Fruit fly (Drosophila melanogaster): ENCODE data around the gene CG14022.

Gene CG14022

dm6 chr2L:5362351-5362750 is 33.7 kb upstream of the CG14022 start:
- no peak for TF ChIP-seq eg (GFP tag; IDR thresholded peaks at IDR 0.05)
- TF ChIP-seq CG6163 (GFP tag; IDR thresholded peaks at IDR 0.05): no peak
- no peak for TF ChIP-seq CG10631 (GFP tag; optimal IDR thresholded peaks at IDR 0.05)
- TF ChIP-seq Sox15 (GFP tag; optimal IDR thresholded peaks at IDR 0.05): no peak
- TF ChIP-seq Sox14 (GFP tag; optimal IDR thresholded peaks at IDR 0.05): no peak
- no peak for TF ChIP-seq Eip75B (GFP tag; optimal IDR thresholded peaks at IDR 0.05)
- TF ChIP-seq CG1621 (tag; optimal IDR thresholded peaks at IDR 0.05): no peak
- TF ChIP-seq Gug (GFP tag; IDR thresholded peaks at IDR 0.05): no peak
- no peak for TF ChIP-seq dsx (GFP tag; optimal IDR thresholded peaks at IDR 0.05; ENCODE audit: poor library complexity, severe bottlenecking)
- no peak for TF ChIP-seq Smox (GFP tag; optimal IDR thresholded peaks at IDR 0.05)
- no peak for TF ChIP-seq cyc (GFP tag; optimal IDR thresholded peaks at IDR 0.05)
- no peak for TF ChIP-seq CG8319 (GFP tag; optimal IDR thresholded peaks at IDR 0.05)
- no peak for TF ChIP-seq CG6808 (GFP tag; optimal IDR thresholded peaks at IDR 0.05)
- TF ChIP-seq Ets96B (tag; optimal IDR thresholded peaks at IDR 0.05): no peak
- no peak for TF ChIP-seq OdsH (GFP tag; optimal IDR thresholded peaks at IDR 0.05)
- TF ChIP-seq vri (GFP tag; optimal IDR thresholded peaks at IDR 0.05): no peak
- no peak for TF ChIP-seq dac (GFP tag; optimal IDR thresholded peaks at IDR 0.05)
- no peak for TF ChIP-seq ss (GFP tag; optimal IDR thresholded peaks at IDR 0.05)
- no peak for TF ChIP-seq Hr38 (GFP tag; optimal IDR thresholded peaks at IDR 0.05)
- no peak for TF ChIP-seq achi (GFP tag; optimal IDR thresholded peaks at IDR 0.05)

- no peak for TF ChIP-seq fd85E (GFP tag; optimal IDR thresholded peaks at IDR 0.05)
- TF ChIP-seq Sox14 (GFP tag; optimal IDR thresholded peaks at IDR 0.05): no peak
- no peak for TF ChIP-seq salr (GFP tag; optimal IDR thresholded peaks at IDR 0.05)
- TF ChIP-seq Blimp-1 (GFP tag; optimal IDR thresholded peaks at IDR 0.05): no peak
- no peak for TF ChIP-seq Ets21C (GFP tag; optimal IDR thresholded peaks at IDR 0.05)
- no peak for TF ChIP-seq svp (GFP tag)
- TF ChIP-seq CG31627 (GFP tag; optimal IDR thresholded peaks at IDR 0.05): no peak
- TF ChIP-seq CG6854 (GFP tag; optimal IDR thresholded peaks at IDR 0.05): no peak
- no peak for TF ChIP-seq CG11762 (GFP tag; optimal IDR thresholded peaks at IDR 0.05; ENCODE audit: insufficient read depth)
- no peak for TF ChIP-seq CG11294 (GFP tag; IDR thresholded peaks at IDR 0.05)
- no peak for TF ChIP-seq CG1621 (tag; optimal IDR thresholded peaks at IDR 0.05)
- TF ChIP-seq dac (GFP tag; optimal IDR thresholded peaks at IDR 0.05): no peak
- TF ChIP-seq Hr38 (GFP tag; optimal IDR thresholded peaks at IDR 0.05): no peak
- no peak for TF ChIP-seq CG6163 (GFP tag; IDR thresholded peaks at IDR 0.05)
- TF ChIP-seq Smox (GFP tag; optimal IDR thresholded peaks at IDR 0.05): no peak
- no peak for TF ChIP-seq Ets96B (tag; optimal IDR thresholded peaks at IDR 0.05)
- no peak for TF ChIP-seq CG34406 (GFP tag; optimal IDR thresholded peaks at IDR 0.05)
- TF ChIP-seq Hr4 (GFP tag; optimal IDR thresholded peaks at IDR 0.05): no peak
Measured at dm6 chr2L:5353454-5353853, 24.8 kb upstream of the CG14022 start.

- TF ChIP-seq CG6163 (GFP tag; IDR thresholded peaks at IDR 0.05) (no peak), Hr39 (GFP tag; optimal IDR thresholded peaks at IDR 0.05) (no peak), CG11762 (GFP tag; optimal IDR thresholded peaks at IDR 0.05; ENCODE audit: insufficient read depth) (no peak), CG8119 (GFP tag; IDR thresholded peaks at IDR 0.05) (no peak), Hr38 (GFP tag; optimal IDR thresholded peaks at IDR 0.05) (no peak), spab (GFP tag; optimal IDR thresholded peaks at IDR 0.05) (no peak), eg (GFP tag; IDR thresholded peaks at IDR 0.05) (no peak), net (GFP tag; optimal IDR thresholded peaks at IDR 0.05) (no peak), dsx (GFP tag; optimal IDR thresholded peaks at IDR 0.05; ENCODE audit: poor library complexity, severe bottlenecking) (no peak), CG10669 (GFP tag; optimal IDR thresholded peaks at IDR 0.05) (no peak), Sox15 (GFP tag; optimal IDR thresholded peaks at IDR 0.05) (no peak), acj6 (GFP tag; optimal IDR thresholded peaks at IDR 0.05) (no peak), topi (GFP tag; optimal IDR thresholded peaks at IDR 0.05) (no peak), CG4318 (GFP tag; optimal IDR thresholded peaks at IDR 0.05) (no peak), salr (GFP tag; optimal IDR thresholded peaks at IDR 0.05) (no peak)
Measured at dm6 chr2L:5348591-5348990, 19.9 kb upstream of the CG14022 start.
